Worm (Caenorhabditis elegans) whole organism, L1 larva: ENCODE results near the gene sqv-8.

ENCODE experiments used
- C16A3.4 ChIP-seq: fragments of 150-350 bp; optimal IDR thresholded peaks from 2 replicates; lab custom pipeline; 2014; ENCODE audit warnings: missing biosample characterization, missing genetic modification characterization
- F16B12.6 ChIP-seq: fragments of 150-350 bp; optimal IDR thresholded peaks from 2 replicates; lab custom pipeline; 2014; ENCODE audit warnings: missing biosample characterization, missing genetic modification characterization
- Y116A8C.19 ChIP-seq: sonication (generic microtip); optimal IDR thresholded peaks from 2 replicates; lab custom pipeline; 2016; ENCODE audit warnings: missing compliant biosample characterization, missing genetic modification characterization, borderline replicate concordance
- blmp-1 ChIP-seq: fragments of 150-350 bp; optimal IDR thresholded peaks from 2 replicates; lab custom pipeline; 2014; ENCODE audit warnings: missing biosample characterization, missing genetic modification characterization
- ceh-63 ChIP-seq: fragments of 200-800 bp; sonication (Bioruptor generic); optimal IDR thresholded peaks from 2 replicates; lab custom pipeline; 2018; ENCODE audit warnings: mild to moderate bottlenecking, missing genetic modification characterization, missing compliant biosample characterization
- ceh-82 ChIP-seq, 3 experiments: fragments of 150-350 bp in 1 of 3; sonication (generic microtip) in 2 of 3; optimal IDR thresholded peaks; 2 replicates each; lab custom pipeline; 2014 to 2017; ENCODE audit warnings: missing biosample characterization in 3 of 3, missing genetic modification characterization in 3 of 3
- ceh-90 ChIP-seq: sonication (generic microtip); optimal IDR thresholded peaks from 2 replicates; lab custom pipeline; 2016; ENCODE audit warnings: missing genetic modification characterization, missing compliant biosample characterization
- ces-1 ChIP-seq: fragments of 150-350 bp; optimal IDR thresholded peaks from 2 replicates; lab custom pipeline; 2014; ENCODE audit warnings: missing biosample characterization, missing genetic modification reagents, missing genetic modification characterization
- dpl-1 ChIP-seq, 3 experiments: fragments of 150-350 bp in 2 of 3; sonication (generic microtip) in 1 of 3; optimal IDR thresholded peaks; 2 replicates each; lab custom pipeline; 2014 to 2017; ENCODE audit warnings: missing biosample characterization in 3 of 3, missing genetic modification characterization in 3 of 3, missing genetic modification reagents in 3 of 3
- dsc-1 ChIP-seq: sonication (generic microtip); optimal IDR thresholded peaks from 2 replicates; lab custom pipeline; 2016; ENCODE audit warnings: mild to moderate bottlenecking, missing genetic modification characterization, missing compliant biosample characterization
- efl-1 ChIP-seq, 4 experiments: fragments of 150-350 bp; optimal IDR thresholded peaks in 3 of 4; peaks in 1 of 4; 1 replicate in 1 of 4; 2 replicates in 3 of 4; lab custom pipeline; 2014; ENCODE audit warnings: missing biosample characterization in 2 of 4, missing genetic modification characterization in 2 of 4, missing genetic modification reagents in 2 of 4
- egl-13 ChIP-seq: sonication (generic microtip); optimal IDR thresholded peaks from 2 replicates; lab custom pipeline; 2016; ENCODE audit warnings: missing genotype, missing genetic modification reagents, missing genetic modification characterization, missing compliant biosample characterization
- egl-27 ChIP-seq, 2 experiments: fragments of 150-350 bp in 1 of 2; sonication (generic microtip); optimal IDR thresholded peaks; 3 replicates each; lab custom pipeline; 2017 to 2018; ENCODE audit warnings: missing biosample characterization in 2 of 2, missing genetic modification characterization in 2 of 2, missing genetic modification reagents in 2 of 2
- elt-3 ChIP-seq, 6 experiments: fragments of 150-350 bp in 1 of 6; sonication (generic microtip); optimal IDR thresholded peaks; 2 replicates each; lab custom pipeline; 2017 to 2018; ENCODE audit warnings: missing biosample characterization in 6 of 6, missing genetic modification characterization in 6 of 6, inconsistent platforms in 1 of 6
- ets-5 ChIP-seq: fragments of 200-800 bp; sonication (Bioruptor generic); IDR thresholded peaks from 2 replicates; pipeline ENCODE4 v1.3.6; 2022; ENCODE audit warnings: missing genetic modification characterization, missing compliant biosample characterization
- fkh-8 ChIP-seq: sonication (generic microtip); optimal IDR thresholded peaks from 2 replicates; lab custom pipeline; 2016; ENCODE audit warnings: mild to moderate bottlenecking, missing genetic modification characterization, missing compliant biosample characterization
- hlh-4 ChIP-seq: sonication (generic microtip); optimal IDR thresholded peaks from 2 replicates; lab custom pipeline; 2016; ENCODE audit warnings: mild to moderate bottlenecking, missing genetic modification characterization, missing compliant biosample characterization
- hpl-2 ChIP-seq: fragments of 150-350 bp; optimal IDR thresholded peaks from 2 replicates; lab custom pipeline; 2014; ENCODE audit warnings: missing biosample characterization, missing genetic modification reagents, missing genetic modification characterization
- irx-1 ChIP-seq: sonication (generic microtip); optimal IDR thresholded peaks from 2 replicates; lab custom pipeline; 2016; ENCODE audit warnings: missing genetic modification characterization, missing compliant biosample characterization
- lin-13 ChIP-seq: fragments of 150-350 bp; optimal IDR thresholded peaks from 2 replicates; lab custom pipeline; 2014; ENCODE audit warnings: missing biosample characterization, missing genetic modification reagents, missing genetic modification characterization
- lin-14 ChIP-seq: fragments of 200-800 bp; sonication (Bioruptor generic); optimal IDR thresholded peaks from 2 replicates; lab custom pipeline; 2018; ENCODE audit warnings: mild to moderate bottlenecking, missing genetic modification characterization, moderate library complexity, missing compliant biosample characterization
- lin-35 ChIP-seq, 2 experiments: fragments of 150-350 bp; optimal IDR thresholded peaks; 2 replicates each; lab custom pipeline; 2014; ENCODE audit warnings: missing biosample characterization in 2 of 2, missing genetic modification characterization in 2 of 2, missing genetic modification reagents in 2 of 2
- lir-3 ChIP-seq: sonication (generic microtip); optimal IDR thresholded peaks from 2 replicates; lab custom pipeline; 2016; ENCODE audit warnings: mild to moderate bottlenecking, missing genetic modification characterization, moderate library complexity, missing compliant biosample characterization; ENCODE audit not compliant: poor library complexity
- lsy-2 ChIP-seq, 2 experiments: fragments of 150-350 bp; optimal IDR thresholded peaks; 2 replicates each; lab custom pipeline; 2014; ENCODE audit warnings: missing biosample characterization in 2 of 2, missing genetic modification characterization in 2 of 2
- mab-9 ChIP-seq: fragments of 200-800 bp; sonication (Bioruptor generic); IDR thresholded peaks from 2 replicates; pipeline ENCODE4 v1.3.6; 2022; ENCODE audit warnings: missing genetic modification reagents, missing genetic modification characterization, missing compliant biosample characterization
- mdl-1 ChIP-seq, 2 experiments: fragments of 150-350 bp; optimal IDR thresholded peaks; 2 replicates each; lab custom pipeline; 2014 to 2017; ENCODE audit warnings: missing biosample characterization in 2 of 2, missing genetic modification characterization in 2 of 2, inconsistent platforms in 1 of 2
- mep-1 ChIP-seq: fragments of 150-350 bp; optimal IDR thresholded peaks from 2 replicates; lab custom pipeline; 2014; ENCODE audit warnings: missing biosample characterization, missing genetic modification characterization
- nhr-19 ChIP-seq: fragments of 200-800 bp; sonication (Bioruptor generic); conservative IDR thresholded peaks from 2 replicates; pipeline ENCODE4 v1.3.6; 2022; ENCODE audit warnings: missing genetic modification characterization, missing compliant biosample characterization
- nhr-20 ChIP-seq: sonication (generic microtip); optimal IDR thresholded peaks from 2 replicates; lab custom pipeline; 2016; ENCODE audit warnings: mild to moderate bottlenecking, missing genetic modification characterization, missing compliant biosample characterization
- nhr-237 ChIP-seq: fragments of 150-350 bp; optimal IDR thresholded peaks from 2 replicates; lab custom pipeline; 2014; ENCODE audit warnings: missing biosample characterization, missing genetic modification characterization
- nhr-47 ChIP-seq: sonication (generic microtip); optimal IDR thresholded peaks from 2 replicates; lab custom pipeline; 2016; ENCODE audit warnings: mild to moderate bottlenecking, missing genetic modification characterization, moderate library complexity, missing compliant biosample characterization
- nhr-71 ChIP-seq: sonication (generic microtip); optimal IDR thresholded peaks from 2 replicates; lab custom pipeline; 2016; ENCODE audit warnings: mild to moderate bottlenecking, missing genetic modification characterization, moderate library complexity, missing compliant biosample characterization
- nhr-76 ChIP-seq: sonication (generic microtip); optimal IDR thresholded peaks from 2 replicates; lab custom pipeline; 2017; ENCODE audit warnings: missing biosample characterization, missing genetic modification characterization
- nhr-84 ChIP-seq: sonication (generic microtip); optimal IDR thresholded peaks from 2 replicates; lab custom pipeline; 2017; ENCODE audit warnings: missing biosample characterization, missing genetic modification characterization
- nhr-85 ChIP-seq: sonication (generic microtip); peaks from one replicate; lab custom pipeline; 2016; ENCODE audit warnings: missing genetic modification characterization, inconsistent platforms, missing compliant biosample characterization
- pag-3 ChIP-seq: sonication (generic microtip); optimal IDR thresholded peaks from 2 replicates; lab custom pipeline; 2017; ENCODE audit warnings: missing genetic modification characterization, mild to moderate bottlenecking, missing compliant biosample characterization, antibody characterized with exemption, borderline replicate concordance; ENCODE audit not compliant: insufficient read depth
- pqm-1 ChIP-seq: sonication (generic microtip); optimal IDR thresholded peaks from 3 replicates; lab custom pipeline; 2017; ENCODE audit warnings: missing biosample characterization, missing genetic modification characterization
- rnt-1 ChIP-seq: sonication (generic microtip); optimal IDR thresholded peaks from 2 replicates; lab custom pipeline; 2016; ENCODE audit warnings: mild to moderate bottlenecking, missing genetic modification characterization, moderate library complexity, missing compliant biosample characterization
- snpc-4 ChIP-seq: fragments of 150-350 bp; optimal IDR thresholded peaks from 2 replicates; lab custom pipeline; 2014; ENCODE audit warnings: missing biosample characterization, missing genetic modification characterization
- snu-23 ChIP-seq: sonication (generic microtip); optimal IDR thresholded peaks from 2 replicates; lab custom pipeline; 2016; ENCODE audit warnings: missing genetic modification characterization, missing compliant biosample characterization
- sox-4 ChIP-seq: sonication (generic microtip); optimal IDR thresholded peaks from 2 replicates; lab custom pipeline; 2016; ENCODE audit warnings: missing genetic modification characterization, missing compliant biosample characterization
- sptf-1 ChIP-seq: fragments of 150-350 bp; optimal IDR thresholded peaks from 2 replicates; lab custom pipeline; 2014; ENCODE audit warnings: missing biosample characterization, missing genetic modification characterization
- swsn-7 ChIP-seq: sonication (generic microtip); optimal IDR thresholded peaks from 2 replicates; lab custom pipeline; 2016; ENCODE audit warnings: missing genetic modification characterization, missing compliant biosample characterization
- tlp-1 ChIP-seq: fragments of 150-350 bp; optimal IDR thresholded peaks from 2 replicates; lab custom pipeline; 2014; ENCODE audit warnings: missing biosample characterization, missing genetic modification characterization
- unc-130 ChIP-seq: fragments of 150-350 bp; optimal IDR thresholded peaks from 2 replicates; lab custom pipeline; 2017; ENCODE audit warnings: missing biosample characterization, missing genetic modification characterization, inconsistent platforms
- unc-30 ChIP-seq: sonication (generic microtip); optimal IDR thresholded peaks from 2 replicates; lab custom pipeline; 2017; ENCODE audit warnings: missing biosample characterization, missing genetic modification characterization
- unc-62 ChIP-seq: fragments of 150-350 bp; optimal IDR thresholded peaks from 2 replicates; lab custom pipeline; 2014; ENCODE audit warnings: missing biosample characterization, missing genetic modification reagents, missing genetic modification characterization
- unc-98 ChIP-seq: fragments of 200-800 bp; sonication (Bioruptor generic); IDR thresholded peaks from 2 replicates; pipeline ENCODE4 v1.3.6; 2022; ENCODE audit warnings: missing genetic modification characterization, missing compliant biosample characterization
- xbp-1 ChIP-seq: sonication (generic microtip); optimal IDR thresholded peaks from 2 replicates; lab custom pipeline; 2016; ENCODE audit warnings: missing genetic modification characterization, missing compliant biosample characterization
- zag-1 ChIP-seq: fragments of 150-350 bp; optimal IDR thresholded peaks from 2 replicates; lab custom pipeline; 2014; ENCODE audit warnings: missing biosample characterization, missing genetic modification characterization
- zip-4 ChIP-seq: fragments of 200-800 bp; sonication (Bioruptor generic); optimal IDR thresholded peaks from 2 replicates; lab custom pipeline; 2018; ENCODE audit warnings: mild to moderate bottlenecking, missing genetic modification characterization, moderate library complexity, missing compliant biosample characterization
- ztf-11 ChIP-seq, 2 experiments: sonication (generic microtip); optimal IDR thresholded peaks; 2 replicates each; lab custom pipeline; 2016 to 2017; ENCODE audit warnings: missing genetic modification characterization in 2 of 2, missing biosample characterization in 1 of 2, missing compliant biosample characterization in 1 of 2

Gene sqv-8

ce11 chrII:9624110-9624695 is 22.6 kb upstream of the sqv-8 start, which contains the start of the genes dnj-20 and ZK1307.8:
Gene dnj-20 (minus strand): TSS chrII:9624176.
Gene ZK1307.8 (plus strand): TSS chrII:9624613.
- TF ChIP-seq dpl-1 (GFP tag; optimal IDR thresholded peaks at IDR 0.05; lab: Kevin White, UChicago) (peak in 2 of 3 experiments; percentile 10 to 39), efl-1 (optimal IDR thresholded peaks at IDR 0.05; lab: Kevin White, UChicago) (peak in 1 of 2 experiments; percentile 26), efl-1 (GFP tag; optimal IDR thresholded peaks at IDR 0.05 in 1 of 2; lab: Kevin White, UChicago) (peak; percentile 9 to 12), nhr-237 (no peak), unc-98 (GFP tag; lab: Robert Waterston, UW) (no peak), mep-1 (tag; lab: Kevin White, UChicago) (peak; percentile 22), snpc-4 (tag; lab: Kevin White, UChicago) (no peak), zag-1 (tag; lab: Kevin White, UChicago) (no peak), hpl-2 (GFP tag; lab: Kevin White, UChicago) (no peak), lin-14 (GFP tag; lab: Kevin White, UChicago) (peak; percentile 19), ets-5 (GFP tag; lab: Robert Waterston, UW) (no peak), nhr-71 (tag; lab: Kevin White, UChicago) (peak; percentile 6), ceh-90 (tag; lab: Kevin White, UChicago) (no peak), zip-4 (GFP tag; lab: Kevin White, UChicago) (no peak), lir-3 (tag; lab: Kevin White, UChicago) (no peak), dsc-1 (tag; lab: Kevin White, UChicago) (no peak), unc-30 (tag; lab: Kevin White, UChicago) (no peak), ces-1 (GFP tag; lab: Kevin White, UChicago) (no peak), nhr-85 (tag; lab: Kevin White, UChicago) (no peak), egl-13 (tag; lab: Kevin White, UChicago) (no peak), nhr-19 (GFP tag; lab: Robert Waterston, UW) (no peak), xbp-1 (peak; percentile 98), irx-1 (tag; lab: Kevin White, UChicago) (no peak), unc-62 (GFP tag; lab: Kevin White, UChicago) (no peak), hlh-4 (tag; lab: Kevin White, UChicago) (no peak), tlp-1 (tag; lab: Kevin White, UChicago) (no peak), blmp-1 (tag; lab: Kevin White, UChicago) (peak; percentile 22), Y116A8C.19 (tag; lab: Kevin White, UChicago) (no peak), ztf-11 (tag; optimal IDR thresholded peaks at IDR 0.05; lab: Kevin White, UChicago) (no peak), ceh-63 (GFP tag; lab: Kevin White, UChicago) (no peak), nhr-84 (no peak), nhr-76 (no peak), lin-13 (no peak), elt-3 (tag; optimal IDR thresholded peaks at IDR 0.05; lab: Kevin White, UChicago) (peak in 1 of 6 experiments; percentile 33), pqm-1 (tag; lab: Kevin White, UChicago) (no peak), rnt-1 (tag; lab: Kevin White, UChicago) (no peak), nhr-47 (tag; lab: Kevin White, UChicago) (no peak), F16B12.6 (tag; lab: Kevin White, UChicago) (no peak), unc-130 (no peak), sptf-1 (tag; lab: Kevin White, UChicago) (no peak), C16A3.4 (tag; lab: Kevin White, UChicago) (peak; percentile 27), lsy-2 (tag; optimal IDR thresholded peaks at IDR 0.05; lab: Kevin White, UChicago) (peak; percentile 14 to 46), pag-3 (tag; lab: Kevin White, UChicago) (no peak), mab-9 (no peak), lin-35 (GFP tag; optimal IDR thresholded peaks at IDR 0.05; lab: Kevin White, UChicago) (peak in 1 of 2 experiments; percentile 25), fkh-8 (no peak), sox-4 (no peak), snu-23 (GFP tag; lab: Kevin White, UChicago) (no peak), mdl-1 (tag; optimal IDR thresholded peaks at IDR 0.05; lab: Kevin White, UChicago) (no peak), ceh-82 (tag; optimal IDR thresholded peaks at IDR 0.05; lab: Kevin White, UChicago) (no peak), nhr-20 (peak; percentile 3), egl-27 (tag; optimal IDR thresholded peaks at IDR 0.05; lab: Kevin White, UChicago) (no peak), swsn-7 (tag; lab: Kevin White, UChicago) (no peak)
